Fruit fly (Drosophila melanogaster): ENCODE results near the gene Ppm1.
A peak's percentile ranks its signal among the peaks of the same experiment; 100 is the strongest.

dm6 chr3L:621097-621967 is 40.2 kb downstream of the Ppm1 start:
- TF ChIP-seq Ets98B (GFP tag; IDR thresholded peaks at IDR 0.05): peak; percentile 71
- peak; percentile 85 for TF ChIP-seq CG13204 (GFP tag; optimal IDR thresholded peaks at IDR 0.05)

Measured in whole organism, pupa.